Worm (Caenorhabditis elegans) whole organism, L4 larva: Measurements from ENCODE around the gene krr-1.

Experiments used
- F49E8.2 ChIP-seq: sonication (generic microtip); optimal IDR thresholded peaks from 2 replicates; lab custom pipeline; 2016; ENCODE audit warnings: missing compliant biosample characterization, mild to moderate bottlenecking, missing genetic modification characterization, borderline replicate concordance
- T26A8.4 ChIP-seq: fragments of 200-800 bp; sonication (Bioruptor generic); IDR thresholded peaks from 2 replicates; pipeline ENCODE4 v1.3.6; 2022; ENCODE audit warnings: missing genetic modification characterization, missing compliant biosample characterization
- aha-1 ChIP-seq: fragments of 150-350 bp; peaks from one replicate; lab custom pipeline; 2014; ENCODE audit warnings: missing biosample characterization, missing genetic modification characterization
- aly-2 ChIP-seq: sonication (generic microtip); optimal IDR thresholded peaks from 2 replicates; lab custom pipeline; 2018; ENCODE audit warnings: missing biosample characterization, missing genetic modification characterization
- ama-1 ChIP-seq: fragments of 150-350 bp; optimal IDR thresholded peaks from 2 replicates; lab custom pipeline; 2014; ENCODE audit warnings: inconsistent platforms, mixed read lengths
- ceh-28 ChIP-seq: fragments of 150-350 bp; optimal IDR thresholded peaks from 2 replicates; lab custom pipeline; 2014; ENCODE audit warnings: missing biosample characterization, missing genetic modification reagents, missing genetic modification characterization
- ceh-32 ChIP-seq: sonication (generic microtip); optimal IDR thresholded peaks from 2 replicates; lab custom pipeline; 2016; ENCODE audit warnings: mild to moderate bottlenecking, missing genetic modification characterization, missing compliant biosample characterization; ENCODE audit not compliant: poor library complexity
- daf-19 ChIP-seq: fragments of 200-800 bp; sonication (Bioruptor generic); conservative IDR thresholded peaks from 2 replicates; pipeline ENCODE4 v1.3.6; 2022; ENCODE audit warnings: missing genetic modification characterization, missing compliant biosample characterization
- duxl-1 ChIP-seq: sonication (generic microtip); optimal IDR thresholded peaks from 2 replicates; lab custom pipeline; 2016; ENCODE audit warnings: mild to moderate bottlenecking, missing genetic modification characterization, moderate library complexity, missing compliant biosample characterization; ENCODE audit not compliant: poor library complexity
- dve-1 ChIP-seq: sonication (generic microtip); optimal IDR thresholded peaks from 2 replicates; lab custom pipeline; 2017; ENCODE audit warnings: antibody characterized with exemption, mild to moderate bottlenecking, missing genetic modification characterization, missing compliant biosample characterization; ENCODE audit not compliant: insufficient read depth
- egl-27 ChIP-seq: sonication (generic microtip); optimal IDR thresholded peaks from 3 replicates; lab custom pipeline; 2017; ENCODE audit warnings: missing biosample characterization, missing genetic modification reagents, missing genetic modification characterization
- egl-43 ChIP-seq: fragments of 200-800 bp; sonication (Bioruptor generic); IDR thresholded peaks from 2 replicates; pipeline ENCODE4 v1.3.6; 2022; ENCODE audit warnings: missing genetic modification reagents, missing genetic modification characterization, missing compliant biosample characterization
- fkh-10 ChIP-seq: fragments of 150-350 bp; optimal IDR thresholded peaks from 2 replicates; lab custom pipeline; 2014; ENCODE audit warnings: missing biosample characterization, missing genetic modification reagents, missing genetic modification characterization
- hlh-11 ChIP-seq: fragments of 200-800 bp; sonication (Bioruptor generic); optimal IDR thresholded peaks from 2 replicates; lab custom pipeline; 2018; ENCODE audit warnings: mild to moderate bottlenecking, missing genetic modification characterization, missing compliant biosample characterization
- hlh-30 ChIP-seq: sonication (generic microtip); optimal IDR thresholded peaks from 2 replicates; lab custom pipeline; 2017; ENCODE audit warnings: antibody characterized with exemption, mild to moderate bottlenecking, missing genetic modification characterization, missing compliant biosample characterization; ENCODE audit not compliant: insufficient read depth
- hmg-1.1 ChIP-seq: fragments of 200-800 bp; sonication (Bioruptor generic); IDR thresholded peaks from 2 replicates; pipeline ENCODE4 v1.3.6; 2022; ENCODE audit warnings: missing genetic modification reagents, missing genetic modification characterization, missing compliant biosample characterization
- lim-7 ChIP-seq: fragments of 200-800 bp; sonication (Bioruptor generic); IDR thresholded peaks from 2 replicates; pipeline ENCODE4 v1.3.6; 2022; ENCODE audit warnings: missing genetic modification characterization, missing compliant biosample characterization
- lir-3 ChIP-seq: sonication (generic microtip); optimal IDR thresholded peaks from 2 replicates; lab custom pipeline; 2016; ENCODE audit warnings: mild to moderate bottlenecking, missing genetic modification characterization, missing compliant biosample characterization
- mdl-1 ChIP-seq, 2 experiments: fragments of 150-350 bp in 1 of 2; sonication (generic microtip) in 1 of 2; optimal IDR thresholded peaks; 2 replicates each; lab custom pipeline; 2014 to 2017; ENCODE audit warnings: missing biosample characterization in 2 of 2, missing genetic modification characterization in 2 of 2
- mes-2 ChIP-seq: sonication (generic microtip); optimal IDR thresholded peaks from 2 replicates; lab custom pipeline; 2016; ENCODE audit warnings: missing genotype, mild to moderate bottlenecking, missing genetic modification characterization, missing compliant biosample characterization; ENCODE audit not compliant: poor library complexity, severe bottlenecking
- mxl-3 ChIP-seq: fragments of 200-800 bp; sonication (Bioruptor generic); optimal IDR thresholded peaks from 2 replicates; lab custom pipeline; 2018; ENCODE audit warnings: mild to moderate bottlenecking, missing genetic modification characterization, missing compliant biosample characterization
- nhr-237 ChIP-seq: sonication (generic microtip); optimal IDR thresholded peaks from 2 replicates; lab custom pipeline; 2017; ENCODE audit warnings: missing biosample characterization, missing genetic modification characterization
- nhr-28 ChIP-seq: fragments of 150-350 bp; optimal IDR thresholded peaks from 2 replicates; lab custom pipeline; 2014; ENCODE audit warnings: missing biosample characterization, missing genetic modification characterization
- nhr-41 ChIP-seq: fragments of 200-800 bp; sonication (Bioruptor generic); IDR thresholded peaks from 2 replicates; pipeline ENCODE4 v1.3.6; 2022; ENCODE audit warnings: missing genetic modification reagents, missing genetic modification characterization, missing compliant biosample characterization
- nhr-48 ChIP-seq: sonication (generic microtip); optimal IDR thresholded peaks from 2 replicates; lab custom pipeline; 2016; ENCODE audit warnings: mild to moderate bottlenecking, missing genetic modification characterization, missing compliant biosample characterization
- nhr-76 ChIP-seq: fragments of 150-350 bp; optimal IDR thresholded peaks from 2 replicates; lab custom pipeline; 2014; ENCODE audit warnings: missing biosample characterization, missing genetic modification characterization
- skn-1 ChIP-seq: fragments of 150-350 bp; optimal IDR thresholded peaks from 2 replicates; lab custom pipeline; 2014; ENCODE audit warnings: missing biosample characterization, missing genetic modification characterization
- snpc-4 ChIP-seq: fragments of 150-350 bp; optimal IDR thresholded peaks from 2 replicates; lab custom pipeline; 2014; ENCODE audit warnings: missing biosample characterization, missing genetic modification characterization
- unc-62 ChIP-seq, 3 experiments: fragments of 150-350 bp in 1 of 3; sonication (generic microtip); optimal IDR thresholded peaks in 2 of 3; peaks in 1 of 3; 1 replicate in 1 of 3; 2 replicates in 2 of 3; lab custom pipeline; 2014 to 2017; ENCODE audit warnings: missing biosample characterization in 3 of 3, missing genetic modification characterization in 3 of 3, missing genetic modification reagents in 3 of 3, missing genotype in 1 of 3
- vab-7 ChIP-seq: fragments of 200-800 bp; sonication (Bioruptor generic); IDR thresholded peaks from 2 replicates; pipeline ENCODE4 v1.3.6; 2022; ENCODE audit warnings: missing genetic modification reagents, missing genetic modification characterization, missing compliant biosample characterization

The krr-1 gene

ce11 chrV:7223152-7223551 is 7.8 kb upstream of the krr-1 start, which contains the start of gene C13F10.7:
Gene C13F10.7, minus strand, starts transcription at chrV:7223252.
- no peak for TF ChIP-seq fkh-10 (GFP tag; lab: Kevin White, UChicago)
- peak; percentile 25 for TF ChIP-seq ceh-28

ce11 chrV:7223941-7224340 is 7.0 kb upstream of the krr-1 start, which contains the start of gene C13F10.1:
Gene C13F10.1, plus strand, starts transcription at chrV:7224078.
- TF ChIP-seq nhr-76 (tag; lab: Kevin White, UChicago) (no peak), hlh-30 (peak; percentile 4), mes-2 (tag; lab: Kevin White, UChicago) (peak; percentile 20), unc-62 (GFP tag; optimal IDR thresholded peaks at IDR 0.05 in 1 of 2; lab: Kevin White, UChicago) (peak in 1 of 2 experiments; percentile 54), unc-62 (tag; optimal IDR thresholded peaks at IDR 0.05; lab: Kevin White, UChicago) (no peak), daf-19 (GFP tag; lab: Robert Waterston, UW) (no peak)

- peak in 1 of 2 experiments; percentile 60 for TF ChIP-seq unc-62 (GFP tag; optimal IDR thresholded peaks at IDR 0.05 in 1 of 2; lab: Kevin White, UChicago)
- no peak for TF ChIP-seq unc-62 (tag; optimal IDR thresholded peaks at IDR 0.05; lab: Kevin White, UChicago)
- TF ChIP-seq hmg-1.1 (GFP tag; lab: Robert Waterston, UW), result no peak
- no peak for TF ChIP-seq lir-3 (tag; lab: Kevin White, UChicago)
- no peak for TF ChIP-seq nhr-48
- TF ChIP-seq skn-1 (tag; lab: Kevin White, UChicago), result no peak
Measured at ce11 chrV:7224353-7224752, 6.6 kb upstream of the krr-1 start.

- TF ChIP-seq T26A8.4 (GFP tag; lab: Robert Waterston, UW), result no peak
- TF ChIP-seq snpc-4, result no peak
- no peak for TF ChIP-seq duxl-1 (tag; lab: Kevin White, UChicago)
- peak in 1 of 2 experiments; percentile 48 for TF ChIP-seq mdl-1 (tag; optimal IDR thresholded peaks at IDR 0.05; lab: Kevin White, UChicago)
- no peak for TF ChIP-seq egl-43 (GFP tag; lab: Robert Waterston, UW)
- TF ChIP-seq F49E8.2 (tag; lab: Kevin White, UChicago), result no peak
- TF ChIP-seq dve-1 (tag; lab: Kevin White, UChicago), result no peak
- peak; percentile 20 for TF ChIP-seq nhr-28 (tag; lab: Kevin White, UChicago)
- TF ChIP-seq aly-2 (tag; lab: Kevin White, UChicago), result no peak
- no peak for TF ChIP-seq egl-27 (tag; lab: Kevin White, UChicago)
- TF ChIP-seq lim-7 (GFP tag; lab: Robert Waterston, UW), result no peak
- TF ChIP-seq mxl-3 (GFP tag; lab: Kevin White, UChicago), result peak; percentile 25
- no peak for TF ChIP-seq ceh-32 (tag; lab: Kevin White, UChicago)
- no peak for TF ChIP-seq hlh-11 (tag; lab: Kevin White, UChicago)
- no peak for TF ChIP-seq nhr-41 (GFP tag; lab: Robert Waterston, UW)
- TF ChIP-seq, all 104 proteins: peak for 3
Measured at ce11 chrV:7224947-7225346, 6.0 kb upstream of the krr-1 start, which contains the start of gene fkb-3. Gene fkb-3, plus strand, starts transcription at chrV:7225223.

ce11 chrV:7225894-7226293 is 5.1 kb upstream of the krr-1 start:
- TF ChIP-seq ama-1 (lab: Kevin White, UChicago) (peak; percentile 56), nhr-237 (tag; lab: Kevin White, UChicago) (no peak), aha-1 (tag; lab: Kevin White, UChicago) (peak; percentile 86)

- no peak for TF ChIP-seq vab-7 (GFP tag; lab: Robert Waterston, UW)
- TF ChIP-seq aha-1 (tag; lab: Kevin White, UChicago), result peak; percentile 95
Measured at ce11 chrV:7231524-7231923, 534 bp downstream of the krr-1 start.
